Fruit fly (Drosophila melanogaster) whole organism, embryonic: ENCODE measurements around the gene CG6912.

Experiments used
- Abd-B ChIP-seq: fragments of 200-800 bp; sonication (Bioruptor generic); optimal IDR thresholded peaks from 2 replicates; lab custom pipeline; 2018; ENCODE audit warnings: missing biosample characterization, mild to moderate bottlenecking, missing genetic modification characterization, moderate library complexity
- B-H2 ChIP-seq: fragments of 200-800 bp; sonication (Bioruptor generic); optimal IDR thresholded peaks from 2 replicates; lab custom pipeline; 2018; ENCODE audit warnings: missing biosample characterization, mild to moderate bottlenecking, missing genetic modification characterization
- CG14860 ChIP-seq: fragments of 200-800 bp; sonication (Bioruptor generic); IDR thresholded peaks from 3 replicates; pipeline ENCODE4 v1.3.6; 2022; ENCODE audit warnings: missing biosample characterization, missing genetic modification characterization; ENCODE audit not compliant: partially characterized antibody
- CG15073 ChIP-seq: fragments of 200-800 bp; sonication (Bioruptor generic); optimal IDR thresholded peaks from 2 replicates; lab custom pipeline; 2016; ENCODE audit warnings: missing biosample characterization, missing genetic modification characterization
- CG15514 ChIP-seq: fragments of 200-800 bp; sonication (Bioruptor generic); optimal IDR thresholded peaks from 3 replicates; lab custom pipeline; 2017; ENCODE audit warnings: missing biosample characterization, missing genetic modification characterization, mild to moderate bottlenecking, moderate library complexity, missing genetic modification reagents
- CG18262 ChIP-seq: fragments of 200-800 bp; optimal IDR thresholded peaks from 3 replicates; lab custom pipeline; 2019; ENCODE audit warnings: missing biosample characterization, mild to moderate bottlenecking, missing genetic modification characterization, moderate library complexity
- CG2199 ChIP-seq: fragments of 200-800 bp; sonication (Bioruptor generic); IDR thresholded peaks from 3 replicates; pipeline ENCODE4 v1.3.6; 2022; ENCODE audit warnings: missing biosample characterization, missing genetic modification characterization
- CG32772 ChIP-seq: fragments of 200-800 bp; sonication (Bioruptor generic); IDR thresholded peaks from 2 replicates; pipeline ENCODE4 v1.3.6; 2022; ENCODE audit warnings: missing biosample characterization, missing genetic modification characterization
- CG33213 ChIP-seq: fragments of 200-800 bp; sonication (Bioruptor generic); optimal IDR thresholded peaks from 3 replicates; lab custom pipeline; 2016; ENCODE audit warnings: missing biosample characterization, missing genetic modification characterization
- CG4328 ChIP-seq: fragments of 200-800 bp; sonication (Bioruptor generic); optimal IDR thresholded peaks from 3 replicates; lab custom pipeline; 2017; ENCODE audit warnings: missing biosample characterization, missing genetic modification reagents, missing genetic modification characterization
- CG4424 ChIP-seq: fragments of 200-800 bp; sonication (Bioruptor generic); optimal IDR thresholded peaks from 3 replicates; lab custom pipeline; 2016; ENCODE audit warnings: missing biosample characterization, missing genetic modification characterization
- CG4730 ChIP-seq: fragments of 200-800 bp; sonication (Bioruptor generic); IDR thresholded peaks from 2 replicates; pipeline ENCODE4 v1.3.6; 2022; ENCODE audit warnings: missing biosample characterization, missing genetic modification characterization
- CG6254 ChIP-seq: fragments of 200-800 bp; sonication (Bioruptor generic); optimal IDR thresholded peaks from 3 replicates; lab custom pipeline; 2017; ENCODE audit warnings: mild to moderate bottlenecking, missing biosample characterization, missing genetic modification reagents, missing genetic modification characterization
- CG6272 ChIP-seq: fragments of 200-800 bp; sonication (Bioruptor generic); IDR thresholded peaks from 2 replicates; pipeline ENCODE4 v1.3.6; 2022; ENCODE audit warnings: missing biosample characterization, missing genetic modification characterization
- CG7839 ChIP-seq: fragments of 200-800 bp; sonication (Bioruptor generic); optimal IDR thresholded peaks from 3 replicates; lab custom pipeline; 2018; ENCODE audit warnings: missing biosample characterization, mild to moderate bottlenecking, missing genetic modification characterization, moderate library complexity
- CG8765 ChIP-seq: fragments of 200-800 bp; sonication (Bioruptor generic); IDR thresholded peaks from 2 replicates; pipeline ENCODE4 v1.3.6; 2022; ENCODE audit warnings: missing biosample characterization, missing genetic modification characterization
- CG8944 ChIP-seq: fragments of 200-800 bp; sonication (Bioruptor generic); optimal IDR thresholded peaks from 3 replicates; lab custom pipeline; 2016; ENCODE audit warnings: missing biosample characterization, missing genetic modification characterization
- CG9932 ChIP-seq: fragments of 200-800 bp; sonication (Bioruptor generic); IDR thresholded peaks from 2 replicates; pipeline ENCODE4 v1.3.6; 2022; ENCODE audit warnings: missing biosample characterization, missing genetic modification characterization
- D ChIP-seq, 2 experiments: fragments of 200-800 bp in 1 of 2; fragments of >200 bp in 1 of 2; sonication (Bioruptor generic) in 1 of 2; optimal IDR thresholded peaks; 2 replicates in 1 of 2; 3 replicates in 1 of 2; lab custom pipeline; 2017; ENCODE audit warnings: mild to moderate bottlenecking in 1 of 2, missing biosample characterization in 1 of 2, missing genetic modification characterization in 1 of 2, missing genetic modification reagents in 1 of 2
- D19B ChIP-seq: fragments of 200-800 bp; sonication (Bioruptor generic); optimal IDR thresholded peaks from 2 replicates; lab custom pipeline; 2017; ENCODE audit warnings: missing biosample characterization, mild to moderate bottlenecking, missing genetic modification characterization
- ERR ChIP-seq: fragments of 200-800 bp; sonication (Bioruptor generic); optimal IDR thresholded peaks from 2 replicates; lab custom pipeline; 2016; ENCODE audit warnings: missing biosample characterization, missing genetic modification characterization
- Fer2 ChIP-seq: fragments of 200-800 bp; sonication (Bioruptor generic); optimal IDR thresholded peaks from 2 replicates; lab custom pipeline; 2018; ENCODE audit warnings: missing biosample characterization, mild to moderate bottlenecking, missing genetic modification characterization, moderate library complexity
- GATAe ChIP-seq: fragments of 200-800 bp; sonication (Bioruptor generic); conservative IDR thresholded peaks from 2 replicates; pipeline ENCODE4 v1.3.6; 2022; ENCODE audit warnings: missing biosample characterization, missing genetic modification characterization
- Gsc ChIP-seq: fragments of 200-800 bp; sonication (Bioruptor generic); IDR thresholded peaks from 2 replicates; pipeline ENCODE4 v1.3.6; 2022; ENCODE audit warnings: missing biosample characterization, missing genetic modification characterization
- Hr78 ChIP-seq, 2 experiments: fragments of 200-800 bp in 1 of 2; fragments of >200 bp in 1 of 2; sonication (Bioruptor generic) in 1 of 2; optimal IDR thresholded peaks; 2 replicates each; lab custom pipeline; 2017 to 2019; ENCODE audit warnings: missing biosample characterization in 2 of 2, missing genetic modification characterization in 2 of 2, mild to moderate bottlenecking in 1 of 2, moderate library complexity in 1 of 2
- Lpt ChIP-seq: fragments of >200 bp; optimal IDR thresholded peaks from 2 replicates; lab custom pipeline; 2018; ENCODE audit warnings: missing biosample characterization, missing genetic modification characterization
- Mad ChIP-seq: fragments of 200-800 bp; sonication (Bioruptor generic); optimal IDR thresholded peaks from 2 replicates; lab custom pipeline; 2016; ENCODE audit warnings: missing biosample characterization, missing genetic modification characterization
- Nf-YB ChIP-seq: fragments of 200-800 bp; sonication (Bioruptor generic); optimal IDR thresholded peaks from 3 replicates; lab custom pipeline; 2019; ENCODE audit warnings: missing biosample characterization, mild to moderate bottlenecking, missing genetic modification characterization, moderate library complexity
- Oaz ChIP-seq: fragments of 200-800 bp; sonication (Bioruptor generic); IDR thresholded peaks from 2 replicates; pipeline ENCODE4 v1.3.6; 2022; ENCODE audit warnings: missing biosample characterization, missing genetic modification characterization
- Sin3A ChIP-seq: fragments of >200 bp; optimal IDR thresholded peaks from 2 replicates; lab custom pipeline; 2018
- Vsx1 ChIP-seq: fragments of 200-800 bp; sonication (Bioruptor generic); optimal IDR thresholded peaks from 2 replicates; lab custom pipeline; 2017; ENCODE audit warnings: missing biosample characterization, mild to moderate bottlenecking, missing genetic modification characterization, missing genetic modification reagents
- ac ChIP-seq: fragments of 200-800 bp; sonication (Bioruptor generic); optimal IDR thresholded peaks from 3 replicates; lab custom pipeline; 2017; ENCODE audit warnings: missing biosample characterization, mild to moderate bottlenecking, missing genetic modification characterization
- bab2 ChIP-seq: fragments of 200-800 bp; sonication (Bioruptor generic); optimal IDR thresholded peaks from 2 replicates; lab custom pipeline; 2016; ENCODE audit warnings: missing biosample characterization, missing genetic modification characterization
- bbx ChIP-seq: fragments of 200-800 bp; sonication (Bioruptor generic); IDR thresholded peaks from 2 replicates; pipeline ENCODE4 v1.3.6; 2022; ENCODE audit warnings: missing biosample characterization, missing genetic modification characterization; ENCODE audit not compliant: partially characterized antibody
- caup ChIP-seq: fragments of 200-800 bp; sonication (Bioruptor generic); optimal IDR thresholded peaks from 3 replicates; lab custom pipeline; 2017; ENCODE audit warnings: missing biosample characterization, mild to moderate bottlenecking, missing genetic modification characterization, moderate library complexity; ENCODE audit not compliant: severe bottlenecking
- chm ChIP-seq: fragments of 200-800 bp; sonication (Bioruptor generic); IDR thresholded peaks from 2 replicates; pipeline ENCODE4 v1.3.6; 2022; ENCODE audit warnings: missing biosample characterization, missing genetic modification characterization
- corto ChIP-seq: fragments of 200-800 bp; sonication (Bioruptor generic); optimal IDR thresholded peaks from 2 replicates; lab custom pipeline; 2016; ENCODE audit warnings: missing biosample characterization, mild to moderate bottlenecking, missing genetic modification characterization, moderate library complexity
- crol ChIP-seq: fragments of 200-800 bp; sonication (Bioruptor generic); IDR thresholded peaks from 2 replicates; pipeline ENCODE4 v1.3.6; 2022; ENCODE audit warnings: missing biosample characterization, missing genetic modification characterization
- dysf ChIP-seq: fragments of 200-800 bp; sonication (Bioruptor generic); IDR thresholded peaks from 3 replicates; pipeline ENCODE4 v1.3.6; 2022; ENCODE audit warnings: missing biosample characterization, missing genetic modification characterization
- gem ChIP-seq: fragments of 200-800 bp; sonication (Bioruptor generic); optimal IDR thresholded peaks from 2 replicates; lab custom pipeline; 2019; ENCODE audit warnings: missing biosample characterization, mild to moderate bottlenecking, missing genetic modification characterization, moderate library complexity
- hth ChIP-seq: fragments of >200 bp; optimal IDR thresholded peaks from 2 replicates; lab custom pipeline; 2017; ENCODE audit warnings: inconsistent platforms
- jing ChIP-seq: fragments of 200-800 bp; sonication (Bioruptor generic); optimal IDR thresholded peaks from 2 replicates; lab custom pipeline; 2018; ENCODE audit warnings: missing biosample characterization, mild to moderate bottlenecking, missing genetic modification characterization
- lilli ChIP-seq: fragments of 200-800 bp; sonication (Bioruptor generic); optimal IDR thresholded peaks from 3 replicates; lab custom pipeline; 2016; ENCODE audit warnings: missing biosample characterization, missing genetic modification characterization
- nerfin-2 ChIP-seq: fragments of 200-800 bp; sonication (Bioruptor generic); IDR thresholded peaks from 2 replicates; pipeline ENCODE4 v1.3.6; 2022; ENCODE audit warnings: missing biosample characterization, missing genetic modification characterization; ENCODE audit not compliant: partially characterized antibody
- repo ChIP-seq: fragments of 200-800 bp; sonication (Bioruptor generic); optimal IDR thresholded peaks from 2 replicates; lab custom pipeline; 2016; ENCODE audit warnings: missing biosample characterization, missing genetic modification characterization
- rib ChIP-seq: fragments of 200-800 bp; sonication (Bioruptor generic); IDR thresholded peaks from 2 replicates; pipeline ENCODE4 v1.3.6; 2022; ENCODE audit warnings: missing biosample characterization, missing genetic modification characterization
- slou ChIP-seq: fragments of 200-800 bp; sonication (Bioruptor generic); optimal IDR thresholded peaks from 3 replicates; lab custom pipeline; 2016; ENCODE audit warnings: missing biosample characterization, missing genetic modification characterization
- stwl ChIP-seq: fragments of 200-800 bp; sonication (Bioruptor generic); optimal IDR thresholded peaks from 3 replicates; lab custom pipeline; 2018; ENCODE audit warnings: missing biosample characterization, mild to moderate bottlenecking, missing genetic modification characterization, moderate library complexity
- wek ChIP-seq: fragments of 200-800 bp; sonication (Bioruptor generic); optimal IDR thresholded peaks from 3 replicates; lab custom pipeline; 2018; ENCODE audit warnings: missing biosample characterization, mild to moderate bottlenecking, missing genetic modification characterization, moderate library complexity
- zfh1 ChIP-seq: fragments of 200-800 bp; sonication (Bioruptor generic); IDR thresholded peaks from 3 replicates; pipeline ENCODE4 v1.3.6; 2022; ENCODE audit warnings: missing biosample characterization, missing genetic modification characterization
- zfh2 ChIP-seq: fragments of 200-800 bp; sonication (Bioruptor generic); optimal IDR thresholded peaks from 2 replicates; lab custom pipeline; 2016; ENCODE audit warnings: missing biosample characterization, missing genetic modification characterization

CG6912 gene

DNA sequence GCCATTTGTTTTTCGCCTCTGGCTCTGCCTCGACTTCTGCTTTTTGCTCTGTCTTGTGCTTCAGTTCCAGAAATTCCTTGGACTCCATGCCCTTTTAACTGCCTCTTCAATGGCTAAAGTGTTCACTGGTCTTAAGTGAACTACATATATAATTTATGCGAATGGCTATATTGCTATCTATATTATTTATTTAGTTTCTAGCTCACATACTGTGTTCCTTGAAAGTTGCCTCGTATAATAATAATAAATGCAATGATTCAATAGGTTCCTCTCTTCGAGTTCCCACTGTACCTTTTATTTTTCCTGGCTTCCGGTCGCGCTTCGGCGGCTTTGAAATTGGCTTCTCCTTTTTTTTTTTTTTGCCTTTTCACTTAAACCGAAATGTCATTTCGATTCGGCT lies 17.1 kb downstream of the CG6912 start (continued):
- TF ChIP-seq repo (GFP tag; lab: Kevin White, UChicago) (no peak), jing (GFP tag; lab: Kevin White, UChicago) (no peak), CG18262 (tag; lab: Kevin White, UChicago) (no peak), CG8944 (GFP tag; lab: Kevin White, UChicago) (no peak), Mad (peak; percentile 2), GATAe (GFP tag; lab: Robert Waterston, UW) (no peak), Abd-B (GFP tag; lab: Kevin White, UChicago) (no peak), CG8765 (GFP tag; lab: Robert Waterston, UW) (no peak), CG15514 (GFP tag; lab: Kevin White, UChicago) (peak; percentile 22), CG14860 (GFP tag; lab: Robert Waterston, UW) (no peak), rib (no peak), CG9932 (GFP tag; lab: Robert Waterston, UW) (0 out of 2 replicates have a peak, but pooled peaks have one; percentile 44), Hr78 (GFP tag; optimal IDR thresholded peaks at IDR 0.05; lab: Kevin White, UChicago) (no peak), wek (no peak), CG15073 (GFP tag; lab: Kevin White, UChicago) (no peak), Lpt (no peak), bab2 (GFP tag; lab: Kevin White, UChicago) (no peak), D (optimal IDR thresholded peaks at IDR 0.05; lab: Kevin White, UChicago) (no peak), D (GFP tag; optimal IDR thresholded peaks at IDR 0.05; lab: Kevin White, UChicago) (no peak), crol (GFP tag; lab: Robert Waterston, UW) (no peak), CG4730 (no peak), Oaz (GFP tag; lab: Robert Waterston, UW) (no peak), caup (GFP tag; lab: Kevin White, UChicago) (peak; percentile 12), stwl (no peak), Gsc (GFP tag; lab: Robert Waterston, UW) (no peak), slou (GFP tag; lab: Kevin White, UChicago) (no peak), ERR (GFP tag; lab: Kevin White, UChicago) (no peak), CG7839 (tag; lab: Kevin White, UChicago) (peak; percentile 11), chm (GFP tag; lab: Robert Waterston, UW) (no peak), hth (lab: Kevin White, UChicago) (no peak), CG6254 (no peak), zfh1 (no peak), D19B (GFP tag; lab: Kevin White, UChicago) (no peak), B-H2 (GFP tag; lab: Kevin White, UChicago) (peak; percentile 27), nerfin-2 (GFP tag; lab: Robert Waterston, UW) (no peak), CG4424 (GFP tag; lab: Kevin White, UChicago) (no peak), corto (GFP tag; lab: Kevin White, UChicago) (no peak), zfh2 (GFP tag; lab: Kevin White, UChicago) (no peak), CG2199 (GFP tag; lab: Robert Waterston, UW) (no peak), CG6272 (GFP tag; lab: Robert Waterston, UW) (no peak), Fer2 (no peak), CG32772 (no peak), Vsx1 (GFP tag; lab: Kevin White, UChicago) (no peak), bbx (GFP tag; lab: Robert Waterston, UW) (no peak), Nf-YB (GFP tag; lab: Kevin White, UChicago) (no peak), CG4328 (no peak), gem (tag; lab: Kevin White, UChicago) (peak; percentile 56), ac (GFP tag; lab: Kevin White, UChicago) (no peak), dysf (GFP tag; lab: Robert Waterston, UW) (peak; percentile 67), CG33213 (GFP tag; lab: Kevin White, UChicago) (no peak), Sin3A (lab: Kevin White, UChicago) (no peak), lilli (GFP tag; lab: Kevin White, UChicago) (peak; percentile 28)
